Worm (Caenorhabditis elegans) whole organism, dauer: ENCODE results near the gene slc-17.4.

Experiments used
- unc-62 ChIP-seq: sonication (generic microtip); optimal IDR thresholded peaks from 2 replicates; lab custom pipeline; 2017; ENCODE audit warnings: missing biosample characterization, missing genetic modification reagents, missing genetic modification characterization

Gene slc-17.4

ce11 chrIV:17269702-17270101, 21.8 kb downstream of the slc-17.4 start:
- no peak for TF ChIP-seq unc-62

- no peak for TF ChIP-seq unc-62
Measured at ce11 chrIV:17269042-17269441, 22.5 kb downstream of the slc-17.4 start, which contains the start of gene atgp-1. Gene atgp-1, plus strand, starts transcription at chrIV:17269342.

DNA sequence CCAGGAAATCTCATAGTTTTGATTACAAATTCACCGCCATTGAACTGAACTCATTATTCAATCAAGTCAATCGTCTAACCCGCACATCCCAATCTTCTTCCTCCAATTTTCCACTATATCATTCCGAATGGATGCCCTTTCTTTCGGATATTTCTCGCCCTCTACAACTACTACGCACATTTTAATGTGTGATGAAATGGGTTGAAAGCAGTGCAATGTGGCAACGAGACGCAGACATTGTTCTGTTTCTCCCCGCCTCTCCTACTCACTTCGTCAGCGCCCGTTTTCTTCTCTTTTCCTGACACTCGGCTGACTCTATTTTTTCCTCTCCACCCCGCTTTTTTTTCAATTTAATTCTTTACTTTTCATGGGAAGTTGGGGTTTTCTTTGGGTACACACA, 22.9 kb downstream of the slc-17.4 start:
- no peak for TF ChIP-seq unc-62

DNA sequence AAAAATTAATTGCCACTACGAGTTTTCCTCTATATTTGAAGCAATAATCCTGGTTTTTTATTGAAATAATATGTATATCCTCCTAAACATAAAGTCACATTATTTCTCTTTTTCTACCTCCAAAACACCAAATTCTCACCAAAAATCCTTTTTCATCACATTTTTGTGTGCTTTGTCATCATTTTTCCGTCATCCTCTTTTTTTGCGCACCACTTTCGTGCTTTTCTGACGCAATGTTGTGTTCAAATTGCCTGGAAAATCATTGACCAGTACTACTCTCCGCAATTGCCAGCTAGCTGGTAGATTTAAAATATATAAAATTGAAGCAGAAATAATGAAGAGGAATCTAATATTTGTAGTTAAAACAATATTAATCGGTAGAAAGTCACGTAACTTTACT, 23.5 kb downstream of the slc-17.4 start:
- TF ChIP-seq unc-62 = no peak

DNA sequence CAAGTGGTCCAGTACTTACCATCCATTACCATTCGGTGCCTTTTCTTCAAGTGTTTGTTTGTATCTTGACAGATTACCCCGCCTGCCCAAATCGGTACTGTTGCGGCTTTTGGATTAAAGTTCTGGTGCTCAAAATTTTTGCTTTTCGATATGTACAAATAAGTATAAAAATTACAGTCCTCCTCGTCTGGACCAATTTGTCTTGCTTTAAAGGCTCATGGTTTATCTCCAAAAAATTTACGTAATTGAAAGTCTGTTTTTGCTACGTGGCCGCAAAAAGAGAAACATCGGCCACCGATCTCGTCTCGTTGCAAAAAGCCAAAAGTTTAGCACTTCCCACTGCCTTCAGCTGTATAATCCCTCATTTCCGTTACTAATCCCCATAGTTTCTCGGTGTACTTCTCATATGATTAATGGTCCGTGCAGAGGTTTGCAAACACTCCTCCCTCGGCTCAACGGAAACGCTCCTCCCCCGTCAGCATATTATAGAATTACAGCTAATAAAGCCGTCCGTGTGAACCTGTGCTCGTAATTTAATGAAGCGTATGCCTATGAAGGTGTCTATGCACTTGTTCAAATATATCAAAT, 24.1 kb downstream of the slc-17.4 start:
- no peak for TF ChIP-seq unc-62

DNA sequence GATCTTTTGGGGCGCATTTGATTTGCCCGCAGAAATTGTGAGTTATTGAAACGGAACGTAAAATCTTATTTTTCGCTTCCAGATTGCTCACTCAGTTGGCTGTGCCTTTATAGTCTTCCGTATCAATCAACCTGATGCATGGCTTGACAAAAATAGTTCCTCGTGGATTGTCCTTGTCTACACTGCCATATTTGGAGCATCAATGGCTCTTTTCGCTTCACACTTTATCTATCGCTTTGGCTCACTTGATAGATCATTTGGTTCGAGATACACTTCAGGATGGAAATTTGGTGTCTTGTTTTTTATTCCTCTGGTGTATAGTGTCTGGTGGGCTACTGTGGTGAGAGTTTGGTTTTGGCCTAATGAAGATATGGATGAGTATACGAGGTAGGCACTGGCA, 25.8 kb downstream of the slc-17.4 start:
- no peak for TF ChIP-seq unc-62

DNA sequence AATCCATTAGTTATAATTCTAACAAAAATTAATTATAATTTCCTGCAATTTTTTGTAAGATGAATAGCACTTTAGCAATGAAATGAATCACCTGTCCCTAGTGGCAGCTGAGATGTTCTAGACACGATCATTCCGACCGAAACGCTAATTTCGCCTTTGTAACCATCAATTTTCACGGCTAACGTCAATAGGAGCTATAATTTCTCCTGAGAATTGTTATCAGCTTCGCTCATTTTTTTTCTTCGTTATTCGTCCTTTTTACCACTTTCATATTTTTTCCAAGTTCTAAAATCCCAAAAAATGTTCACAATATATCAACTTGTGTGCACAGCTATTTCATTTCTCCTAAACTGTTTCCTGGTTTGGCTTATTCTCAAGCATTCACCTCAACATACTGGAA, 26.3 kb downstream of the slc-17.4 start, which contains the start of gene str-187:
Gene str-187, plus strand, starts transcription at position 301 of the 400 bp plus-strand sequence.
- no peak for TF ChIP-seq unc-62

- TF ChIP-seq unc-62 = no peak
Measured at ce11 chrIV:17264714-17265113, 26.8 kb downstream of the slc-17.4 start, which contains the start of gene F26D10.13. Gene F26D10.13, minus strand, starts transcription at chrIV:17264814.

- TF ChIP-seq unc-62 = no peak
Measured at ce11 chrIV:17263714-17264113, 27.8 kb downstream of the slc-17.4 start.

ce11 chrIV:17262385-17262784, 29.1 kb downstream of the slc-17.4 start, which contains the start of gene ZK550.6:
Gene ZK550.6, minus strand, starts transcription at chrIV:17262485.
- no peak for TF ChIP-seq unc-62

- no peak for TF ChIP-seq unc-62
Measured at ce11 chrIV:17259310-17259709, 32.2 kb downstream of the slc-17.4 start, which contains the start of gene phyh-1. Gene phyh-1, minus strand, starts transcription at chrIV:17259410.

DNA sequence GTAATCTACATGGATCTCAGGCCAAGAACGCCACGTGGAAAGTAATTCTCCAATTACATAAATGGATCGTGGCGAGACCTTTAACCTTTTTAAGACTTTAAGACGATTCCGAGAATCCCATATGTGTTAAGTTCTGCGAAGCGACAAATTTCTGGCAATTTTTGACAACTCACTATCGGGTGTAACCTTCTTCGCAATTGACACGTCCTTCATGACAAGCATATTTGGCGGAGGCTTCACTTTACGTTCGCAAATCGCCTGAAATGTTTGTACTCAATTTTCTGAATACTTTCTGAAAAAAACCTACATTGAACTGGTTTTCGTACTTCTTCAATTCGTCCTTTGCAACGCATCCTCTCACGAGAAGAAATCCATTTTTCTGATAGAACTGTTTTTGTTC, 32.7 kb downstream of the slc-17.4 start:
- TF ChIP-seq unc-62 = no peak

ce11 chrIV:17255001-17255400, 36.5 kb downstream of the slc-17.4 start, which contains the start of gene gtf-2E1:
Gene gtf-2E1, plus strand, starts transcription at chrIV:17255301.
- TF ChIP-seq unc-62 = no peak

DNA sequence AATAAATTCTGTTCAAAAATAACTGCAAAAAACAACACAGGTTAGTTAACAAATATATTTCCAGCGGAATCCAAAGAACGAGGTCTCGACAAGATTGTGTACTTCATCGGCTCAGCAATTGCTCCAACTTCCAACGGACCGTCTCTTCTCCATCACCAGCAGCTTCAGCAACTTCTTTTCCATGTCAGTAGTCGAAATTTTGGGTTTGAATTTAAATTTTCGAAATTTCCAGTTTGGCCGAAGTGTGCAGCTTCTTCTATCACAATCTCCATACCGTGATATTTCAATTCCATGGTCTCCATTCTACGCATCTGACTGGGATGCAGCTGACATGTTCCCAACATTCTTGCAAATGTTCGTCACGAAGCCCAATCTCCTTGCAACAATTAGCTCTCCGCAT, 38.1 kb downstream of the slc-17.4 start:
- TF ChIP-seq unc-62 = no peak

DNA sequence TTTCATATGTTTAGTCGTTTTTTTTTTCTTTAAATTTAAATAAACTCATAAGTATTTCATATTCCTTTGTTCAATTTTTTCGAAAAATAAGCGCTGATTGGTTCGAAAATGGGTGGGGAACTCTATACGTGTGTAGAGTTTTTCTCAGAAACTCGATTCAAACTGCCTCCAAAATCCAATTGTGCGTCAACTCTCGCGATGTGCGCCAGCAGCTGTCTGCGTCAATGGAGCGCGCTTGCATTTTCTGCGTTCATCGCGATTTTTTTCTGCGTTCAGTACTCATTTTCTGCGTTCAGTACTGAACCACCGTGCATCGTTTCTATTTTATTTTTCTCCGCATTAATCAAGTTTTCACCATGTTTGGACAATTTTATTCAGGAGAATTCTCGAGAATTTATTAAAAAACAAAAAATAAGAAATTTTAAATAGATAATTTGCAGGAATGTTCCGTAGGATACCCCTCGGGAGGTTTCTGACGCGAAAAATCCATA, 41.8 kb downstream of the slc-17.4 start, which contains the start of gene eelo-2:
Gene eelo-2, plus strand, starts transcription at position 441 of the 491 bp plus-strand sequence.
- TF ChIP-seq unc-62 = no peak

ce11 chrIV:17248538-17248937, 43.0 kb downstream of the slc-17.4 start:
- no peak for TF ChIP-seq unc-62

DNA sequence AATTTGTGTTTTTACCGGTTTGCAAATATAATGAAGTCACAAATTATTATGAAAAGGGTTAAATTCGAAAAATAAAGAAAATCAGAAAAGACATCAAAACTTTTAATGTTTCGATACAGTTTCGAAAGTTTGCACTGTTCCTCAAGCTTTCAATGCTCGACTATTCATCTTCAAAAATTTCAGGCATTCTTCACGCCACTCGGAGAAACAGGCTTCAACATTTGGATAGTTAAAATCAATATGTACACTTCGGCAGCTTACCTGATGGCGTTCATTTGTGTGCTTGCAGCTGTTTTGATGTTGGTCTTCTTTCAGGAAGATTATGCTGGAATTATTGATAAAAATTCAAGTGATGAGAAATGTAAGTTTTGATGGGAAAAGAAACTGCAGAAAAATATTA, 44.3 kb downstream of the slc-17.4 start:
- no peak for TF ChIP-seq unc-62

- no peak for TF ChIP-seq unc-62
Measured at ce11 chrIV:17245200-17245599, 46.3 kb downstream of the slc-17.4 start, which contains the start of gene ZK550.2. Gene ZK550.2, plus strand, starts transcription at chrIV:17245584.
